Fruit fly (Drosophila melanogaster): Measurements from ENCODE around the gene ND-B14.5A.
A peak's percentile ranks its signal among the peaks of the same experiment; 100 is the strongest.

ND-B14.5A gene

DNA sequence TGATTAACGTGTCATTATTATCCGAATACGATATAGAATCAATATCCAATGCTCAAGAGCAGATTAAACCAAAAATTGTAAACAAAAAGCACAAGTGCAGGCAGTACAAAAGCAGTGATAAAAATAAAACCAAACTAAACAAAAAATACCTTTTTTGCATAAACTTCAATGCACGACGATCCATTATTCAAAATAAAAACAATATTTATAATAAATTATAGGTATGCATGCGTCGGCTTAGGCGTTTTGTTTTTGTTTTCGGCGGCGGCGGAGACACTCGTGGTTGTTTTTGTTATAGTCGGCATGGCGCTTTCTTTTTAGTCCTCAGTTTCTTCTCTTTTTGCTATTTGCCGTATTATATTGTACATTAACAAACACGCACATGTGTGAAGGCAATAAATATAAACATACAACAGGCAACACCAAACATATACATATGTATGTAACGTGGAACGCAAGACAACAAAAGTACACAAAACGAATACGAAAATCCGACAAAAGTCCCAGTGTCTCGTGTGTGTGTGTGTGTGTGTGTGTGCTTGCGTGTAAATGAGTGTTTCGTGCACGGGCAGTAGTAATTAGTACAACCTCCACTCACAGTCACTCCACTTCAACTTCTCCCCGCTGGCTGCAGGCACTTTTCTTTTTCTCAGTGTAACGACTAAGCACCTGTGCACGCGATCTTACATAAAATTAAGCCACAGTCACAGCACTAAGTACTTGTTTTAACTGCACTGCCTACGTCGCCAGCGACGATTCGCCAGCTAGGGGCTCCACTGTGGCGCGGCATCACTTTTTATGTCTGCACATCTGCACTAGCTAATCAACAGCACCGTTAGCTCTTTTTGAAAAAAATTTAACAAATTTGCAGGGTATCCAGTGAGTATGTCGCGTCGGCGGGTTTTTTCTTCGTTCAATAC lies 36.2 kb upstream of the ND-B14.5A start (continued):
- TF ChIP-seq Xrp1 (GFP tag; IDR thresholded peaks at IDR 0.05) (no peak; the same call in 1 of the 2 replicates), CG6791 (GFP tag; IDR thresholded peaks at IDR 0.05; ENCODE audit: partially characterized antibody) (no peak), sr (GFP tag; IDR thresholded peaks at IDR 0.05) (0 out of 3 replicates have a peak, but pooled peaks have one; percentile 23), scrt (GFP tag; optimal IDR thresholded peaks at IDR 0.05) (peak; percentile 26), Myb (GFP tag; optimal IDR thresholded peaks at IDR 0.05) (peak; percentile 37), CG10321 (GFP tag; IDR thresholded peaks at IDR 0.05) (no peak), CG14050 (GFP tag; IDR thresholded peaks at IDR 0.05) (peak; percentile 47; the same call in 1 of the 3 replicates), CG8765 (GFP tag; IDR thresholded peaks at IDR 0.05) (no peak; the same call in 1 of the 2 replicates), CG2199 (GFP tag; IDR thresholded peaks at IDR 0.05) (no peak; the same call in 2 of the 3 replicates), CG11093 (GFP tag; IDR thresholded peaks at IDR 0.05) (0 out of 3 replicates have a peak, but pooled peaks have one; percentile 45), grau (tag; optimal IDR thresholded peaks at IDR 0.05) (peak; percentile 92), slbo (GFP tag; IDR thresholded peaks at IDR 0.05) (peak; percentile 54), CHES-1-like (GFP tag; optimal IDR thresholded peaks at IDR 0.05) (peak; percentile 14), HmgZ (tag; optimal IDR thresholded peaks at IDR 0.05) (no peak), Lpt (GFP tag; optimal IDR thresholded peaks at IDR 0.05) (no peak), eve (GFP tag; optimal IDR thresholded peaks at IDR 0.05) (peak in 1 of 2 experiments; percentile 67), CG31441 (GFP tag; IDR thresholded peaks at IDR 0.05) (no peak), Mad (GFP tag; optimal IDR thresholded peaks at IDR 0.05) (no peak), cwo (GFP tag; optimal IDR thresholded peaks at IDR 0.05) (peak; percentile 66), CG7928 (GFP tag; optimal IDR thresholded peaks at IDR 0.05) (no peak), sima (GFP tag; optimal IDR thresholded peaks at IDR 0.05) (no peak), HLHmδ (GFP tag; optimal IDR thresholded peaks at IDR 0.05) (peak; percentile 11), CG10147 (GFP tag; optimal IDR thresholded peaks at IDR 0.05) (no peak), stc (GFP tag; IDR thresholded peaks at IDR 0.05) (no peak; the same call in 1 of the 2 replicates), Ets65A (GFP tag) (peak; percentile 81), Aef1 (GFP tag; IDR thresholded peaks at IDR 0.05) (peak; percentile 50), HLH4C (GFP tag; IDR thresholded peaks at IDR 0.05; ENCODE audit: partially characterized antibody) (no peak), CG1024 (GFP tag; IDR thresholded peaks at IDR 0.05) (no peak), CG14441 (GFP tag; IDR thresholded peaks at IDR 0.05) (peak; percentile 75), psq (GFP tag; optimal IDR thresholded peaks at IDR 0.05) (no peak), CG17912 (GFP tag; optimal IDR thresholded peaks at IDR 0.05) (no peak), maf-S (GFP tag; optimal IDR thresholded peaks at IDR 0.05) (peak; percentile 65), pfk (GFP tag; optimal IDR thresholded peaks at IDR 0.05) (no peak), B-H2 (GFP tag; optimal IDR thresholded peaks at IDR 0.05) (no peak), ham (GFP tag; IDR thresholded peaks at IDR 0.05) (no peak), amos (GFP tag; IDR thresholded peaks at IDR 0.05; ENCODE audit: partially characterized antibody) (no peak), fd96Cb (tag; optimal IDR thresholded peaks at IDR 0.05) (peak; percentile 23), CG7839 (tag; optimal IDR thresholded peaks at IDR 0.05) (peak; percentile 54), Neu2 (GFP tag; optimal IDR thresholded peaks at IDR 0.05; ENCODE audit: borderline replicate concordance) (no peak), sob (GFP tag; IDR thresholded peaks at IDR 0.05) (0 out of 2 replicates have a peak, but pooled peaks have one; percentile 5), CG4730 (GFP tag; IDR thresholded peaks at IDR 0.05) (peak; percentile 54; the same call in 1 of the 2 replicates), Ets97D (GFP tag; optimal IDR thresholded peaks at IDR 0.05) (no peak), Eip74EF (GFP tag; optimal IDR thresholded peaks at IDR 0.05) (no peak), CG4328 (GFP tag; optimal IDR thresholded peaks at IDR 0.05) (no peak), CG2120 (GFP tag; optimal IDR thresholded peaks at IDR 0.05) (peak; percentile 45), tna (GFP tag; IDR thresholded peaks at IDR 0.05; ENCODE audit: partially characterized antibody) (no peak; the same call in 1 of the 2 replicates), lbe (GFP tag; optimal IDR thresholded peaks at IDR 0.05) (no peak), D19A (tag; optimal IDR thresholded peaks at IDR 0.05) (peak; percentile 98)
